Fruit fly (Drosophila melanogaster): ENCODE data around the gene Doc1.
A peak's percentile ranks its signal among the peaks of the same experiment; 100 is the strongest.

dm6 chr3L:9033999-9034626, 7.1 kb upstream of the Doc1 start:
- no peak for TF ChIP-seq CG10348 (GFP tag; IDR thresholded peaks at IDR 0.05)
- TF ChIP-seq rn (GFP tag; IDR thresholded peaks at IDR 0.05): no peak
- no peak for TF ChIP-seq EcR (GFP tag; optimal IDR thresholded peaks at IDR 0.05)
- TF ChIP-seq CG4496 (GFP tag; IDR thresholded peaks at IDR 0.05): 0 out of 3 replicates have a peak, but pooled peaks have one; percentile 28
- peak; percentile 74 for TF ChIP-seq CG9948 (tag; optimal IDR thresholded peaks at IDR 0.05)
- no peak for TF ChIP-seq Ets98B (GFP tag; IDR thresholded peaks at IDR 0.05)

Measured in whole organism, pupa.